Worm (Caenorhabditis elegans): Measurements from ENCODE around the gene srx-115.

DNA sequence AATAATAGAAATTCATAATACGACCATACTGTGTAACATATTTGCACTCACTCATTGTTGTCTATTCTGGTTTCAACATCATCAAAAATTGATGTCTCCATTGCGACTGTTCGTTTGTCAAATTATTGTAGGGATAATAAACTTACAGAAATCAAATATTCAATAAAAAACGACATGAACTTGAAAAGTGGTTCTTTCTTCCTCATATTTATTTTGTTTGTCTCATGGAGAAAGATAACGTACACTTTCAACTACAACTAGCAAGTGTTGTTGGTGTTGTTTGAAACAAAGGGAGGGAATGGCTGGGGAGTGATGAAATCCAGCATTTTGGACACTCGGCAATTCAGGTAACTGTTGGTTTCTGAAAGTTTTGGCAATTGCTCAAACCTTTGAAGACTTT lies 5.8 kb upstream of the srx-115 start, which contains the start of gene B0507.9:
- TF ChIP-seq somi-1 (GFP tag; optimal IDR thresholded peaks at IDR 0.05) (no peak), pha-4 (tag; optimal IDR thresholded peaks at IDR 0.05) (no peak), fkh-3 (tag; optimal IDR thresholded peaks at IDR 0.05) (no peak), F49E8.2 (tag; optimal IDR thresholded peaks at IDR 0.05; ENCODE audit: insufficient read depth) (no peak), unc-62 (GFP tag; optimal IDR thresholded peaks at IDR 0.05) (no peak), Y53G8AR.9 (GFP tag; conservative IDR thresholded peaks at IDR 0.05) (no peak), ceh-100 (GFP tag; IDR thresholded peaks at IDR 0.05) (no peak), ama-1 (optimal IDR thresholded peaks at IDR 0.05) (no peak), ama-1 (GFP tag; optimal IDR thresholded peaks at IDR 0.05) (no peak)

Data from whole organism, young adult.